Worm (Caenorhabditis elegans) whole organism, L2 larva: ENCODE data around the gene T07F12.1.

Source experiments
- alr-1 ChIP-seq: fragments of 150-350 bp; optimal IDR thresholded peaks from 2 replicates; lab custom pipeline; 2014; ENCODE audit warnings: missing biosample characterization, missing genetic modification characterization
- ama-1 ChIP-seq: fragments of 150-350 bp; optimal IDR thresholded peaks from 2 replicates; lab custom pipeline; 2018; ENCODE audit warnings: inconsistent platforms
- dmd-4 ChIP-seq: sonication (generic microtip); optimal IDR thresholded peaks from 2 replicates; lab custom pipeline; 2017; ENCODE audit warnings: missing biosample characterization, missing genetic modification characterization
- elt-1 ChIP-seq: fragments of 150-350 bp; optimal IDR thresholded peaks from 2 replicates; lab custom pipeline; 2014; ENCODE audit warnings: missing biosample characterization, missing genetic modification characterization
- elt-3 ChIP-seq: sonication (generic microtip); optimal IDR thresholded peaks from 2 replicates; lab custom pipeline; 2017; ENCODE audit warnings: missing biosample characterization, missing genetic modification characterization
- lin-13 ChIP-seq: fragments of 150-350 bp; optimal IDR thresholded peaks from 2 replicates; lab custom pipeline; 2014; ENCODE audit warnings: missing biosample characterization, missing genetic modification reagents, missing genetic modification characterization
- lsy-2 ChIP-seq, 2 experiments: fragments of 150-350 bp in 1 of 2; sonication (generic microtip) in 1 of 2; optimal IDR thresholded peaks; 2 replicates each; lab custom pipeline; 2014 to 2017; ENCODE audit warnings: missing biosample characterization in 2 of 2, missing genetic modification characterization in 2 of 2
- mab-5 ChIP-seq: fragments of 150-350 bp; optimal IDR thresholded peaks from 2 replicates; lab custom pipeline; 2014; ENCODE audit warnings: missing biosample characterization, missing genetic modification characterization
- nhr-10 ChIP-seq: sonication (generic microtip); optimal IDR thresholded peaks from 2 replicates; lab custom pipeline; 2017; ENCODE audit warnings: missing biosample characterization, missing genetic modification characterization
- nhr-12 ChIP-seq: fragments of 150-350 bp; optimal IDR thresholded peaks from 2 replicates; lab custom pipeline; 2014; ENCODE audit warnings: missing biosample characterization, missing genetic modification characterization
- skn-1 ChIP-seq: sonication (generic microtip); optimal IDR thresholded peaks from 2 replicates; lab custom pipeline; 2017; ENCODE audit warnings: missing biosample characterization, missing genetic modification characterization
- unc-39 ChIP-seq: fragments of 150-350 bp; optimal IDR thresholded peaks from 2 replicates; lab custom pipeline; 2014; ENCODE audit warnings: missing biosample characterization, missing genetic modification characterization
- unc-62 ChIP-seq: fragments of 150-350 bp; optimal IDR thresholded peaks from 2 replicates; lab custom pipeline; 2014; ENCODE audit warnings: missing biosample characterization, missing genetic modification reagents, missing genetic modification characterization
- ztf-11 ChIP-seq: sonication (generic microtip); optimal IDR thresholded peaks from 2 replicates; lab custom pipeline; 2017; ENCODE audit warnings: missing biosample characterization, missing genetic modification characterization

ce11 chrX:4938990-4939389 lies 45.1 kb downstream of the T07F12.1 start:
- TF ChIP-seq lin-13 = no peak
- TF ChIP-seq unc-62 (GFP tag; lab: Kevin White, UChicago) = no peak
- no peak for TF ChIP-seq mab-5 (tag; lab: Kevin White, UChicago)
- TF ChIP-seq skn-1 (tag; lab: Kevin White, UChicago) = no peak
- no peak for TF ChIP-seq lsy-2 (tag; optimal IDR thresholded peaks at IDR 0.05; lab: Kevin White, UChicago)
- TF ChIP-seq ztf-11 (tag; lab: Kevin White, UChicago) = no peak
- no peak for TF ChIP-seq dmd-4
- TF ChIP-seq nhr-10 (tag; lab: Kevin White, UChicago) = no peak
- TF ChIP-seq unc-39 (tag; lab: Kevin White, UChicago) = no peak
- no peak for TF ChIP-seq nhr-12 (tag; lab: Kevin White, UChicago)
- TF ChIP-seq elt-3 (tag; lab: Kevin White, UChicago) = no peak
- no peak for TF ChIP-seq alr-1 (tag; lab: Kevin White, UChicago)
- no peak for TF ChIP-seq elt-1 (tag; lab: Kevin White, UChicago)
- no peak for TF ChIP-seq ama-1 (lab: Kevin White, UChicago)
